Fruit fly (Drosophila melanogaster) whole organism, embryonic: ENCODE results near the gene CG12589.

ENCODE experiments used
- Adf1 ChIP-seq: fragments of 200-800 bp; sonication (Bioruptor generic); IDR thresholded peaks from 2 replicates; pipeline ENCODE4 v1.3.6; 2022; ENCODE audit warnings: missing biosample characterization, missing genetic modification characterization
- Aef1 ChIP-seq: fragments of 200-800 bp; sonication (Bioruptor generic); IDR thresholded peaks from 3 replicates; pipeline ENCODE4 v1.3.6; 2022; ENCODE audit warnings: missing biosample characterization, missing genetic modification characterization
- Bdp1 ChIP-seq: fragments of 200-800 bp; sonication (Bioruptor generic); optimal IDR thresholded peaks from 3 replicates; lab custom pipeline; 2016; ENCODE audit warnings: missing biosample characterization, missing genetic modification characterization
- CG10147 ChIP-seq: fragments of 200-800 bp; sonication (Bioruptor generic); optimal IDR thresholded peaks from 2 replicates; lab custom pipeline; 2019; ENCODE audit warnings: missing biosample characterization, mild to moderate bottlenecking, missing genetic modification characterization, moderate library complexity
- CG10959 ChIP-seq: fragments of 200-800 bp; sonication (Bioruptor generic); IDR thresholded peaks from 2 replicates; pipeline ENCODE4 v1.3.6; 2022; ENCODE audit warnings: missing biosample characterization, missing genetic modification characterization
- CG11247 ChIP-seq: fragments of 200-800 bp; sonication (Bioruptor generic); IDR thresholded peaks from 2 replicates; pipeline ENCODE4 v1.3.6; 2022; ENCODE audit warnings: missing biosample characterization, missing genetic modification characterization
- CG11695 ChIP-seq: fragments of 200-800 bp; sonication (Bioruptor generic); IDR thresholded peaks from 3 replicates; pipeline ENCODE4 v1.3.6; 2022; ENCODE audit warnings: missing biosample characterization, missing genetic modification characterization
- CG12219 ChIP-seq: fragments of 200-800 bp; sonication (Bioruptor generic); optimal IDR thresholded peaks from 3 replicates; lab custom pipeline; 2018; ENCODE audit warnings: missing biosample characterization, mild to moderate bottlenecking, missing genetic modification characterization
- CG12236 ChIP-seq: fragments of 200-800 bp; sonication (Bioruptor generic); optimal IDR thresholded peaks from 2 replicates; lab custom pipeline; 2016; ENCODE audit warnings: missing biosample characterization, missing genetic modification characterization
- CG12659 ChIP-seq: fragments of 200-800 bp; sonication (Bioruptor generic); optimal IDR thresholded peaks from 3 replicates; lab custom pipeline; 2017; ENCODE audit warnings: mild to moderate bottlenecking, missing biosample characterization, missing genetic modification reagents, missing genetic modification characterization
- CG15514 ChIP-seq: fragments of 200-800 bp; sonication (Bioruptor generic); optimal IDR thresholded peaks from 3 replicates; lab custom pipeline; 2017; ENCODE audit warnings: missing biosample characterization, missing genetic modification characterization, mild to moderate bottlenecking, moderate library complexity, missing genetic modification reagents
- CG16815 ChIP-seq: fragments of 200-800 bp; sonication (Bioruptor generic); optimal IDR thresholded peaks from 3 replicates; lab custom pipeline; 2017; ENCODE audit warnings: missing biosample characterization, mild to moderate bottlenecking, missing genetic modification characterization
- CG17328 ChIP-seq: fragments of 200-800 bp; sonication (Bioruptor generic); IDR thresholded peaks from 2 replicates; pipeline ENCODE4 v1.3.6; 2022; ENCODE audit warnings: missing biosample characterization, missing genetic modification characterization
- CG17385 ChIP-seq: fragments of 200-800 bp; sonication (Bioruptor generic); optimal IDR thresholded peaks from 3 replicates; lab custom pipeline; 2018; ENCODE audit warnings: missing biosample characterization, mild to moderate bottlenecking, missing genetic modification characterization
- CG18262 ChIP-seq: fragments of 200-800 bp; optimal IDR thresholded peaks from 3 replicates; lab custom pipeline; 2019; ENCODE audit warnings: missing biosample characterization, mild to moderate bottlenecking, missing genetic modification characterization, moderate library complexity
- CG32532 ChIP-seq: fragments of 200-800 bp; sonication (Bioruptor generic); IDR thresholded peaks from 2 replicates; pipeline ENCODE4 v1.3.6; 2022; ENCODE audit warnings: missing biosample characterization, missing genetic modification characterization
- CG3726 ChIP-seq: fragments of 200-800 bp; sonication (Bioruptor generic); IDR thresholded peaks from 3 replicates; pipeline ENCODE4, ENCODE4 v1.3.6; 2022; ENCODE audit warnings: missing biosample characterization, missing genetic modification characterization
- CG5953 ChIP-seq: fragments of 200-800 bp; sonication (Bioruptor generic); IDR thresholded peaks from 2 replicates; pipeline ENCODE4 v1.3.6; 2022; ENCODE audit warnings: missing biosample characterization, missing genetic modification characterization
- CG7271 ChIP-seq: fragments of 200-800 bp; sonication (Bioruptor generic); optimal IDR thresholded peaks from 2 replicates; lab custom pipeline; 2018; ENCODE audit warnings: missing biosample characterization, mild to moderate bottlenecking, missing genetic modification characterization, moderate library complexity
- CG8290 ChIP-seq, 3 experiments: fragments of 200-800 bp; sonication (Bioruptor generic); optimal IDR thresholded peaks; 2 replicates each; lab custom pipeline; 2016 to 2019; ENCODE audit warnings: missing biosample characterization in 3 of 3, missing genetic modification characterization in 3 of 3, mild to moderate bottlenecking in 2 of 3, moderate library complexity in 1 of 3
- CG8944 ChIP-seq: fragments of 200-800 bp; sonication (Bioruptor generic); optimal IDR thresholded peaks from 3 replicates; lab custom pipeline; 2016; ENCODE audit warnings: missing biosample characterization, missing genetic modification characterization
- CG9797 ChIP-seq: fragments of 200-800 bp; sonication (Bioruptor generic); optimal IDR thresholded peaks from 3 replicates; lab custom pipeline; 2018; ENCODE audit warnings: missing biosample characterization, mild to moderate bottlenecking, missing genetic modification characterization
- CG9817 ChIP-seq: fragments of 200-800 bp; sonication (Bioruptor generic); optimal IDR thresholded peaks from 2 replicates; lab custom pipeline; 2018; ENCODE audit warnings: missing biosample characterization, mild to moderate bottlenecking, missing genetic modification characterization, moderate library complexity
- CG9876 ChIP-seq: fragments of 200-800 bp; sonication (Bioruptor generic); optimal IDR thresholded peaks from 2 replicates; lab custom pipeline; 2016; ENCODE audit warnings: missing biosample characterization, missing genetic modification characterization
- Dref ChIP-seq: fragments of 200-800 bp; sonication (Bioruptor generic); IDR thresholded peaks from 2 replicates; pipeline ENCODE4 v1.3.6; 2022; ENCODE audit warnings: missing biosample characterization, missing genetic modification characterization
- Drgx ChIP-seq: fragments of 200-800 bp; sonication (Bioruptor generic); IDR thresholded peaks from 2 replicates; pipeline ENCODE4 v1.3.6; 2022; ENCODE audit warnings: missing biosample characterization, missing genetic modification characterization
- Mes4 ChIP-seq: fragments of 200-800 bp; sonication (Bioruptor generic); optimal IDR thresholded peaks from 2 replicates; lab custom pipeline; 2016; ENCODE audit warnings: missing biosample characterization, missing genetic modification characterization
- NK7.1 ChIP-seq: fragments of 200-800 bp; sonication (Bioruptor generic); optimal IDR thresholded peaks from 3 replicates; lab custom pipeline; 2016; ENCODE audit warnings: missing biosample characterization, missing genetic modification characterization
- NfI ChIP-seq: fragments of 200-800 bp; sonication (Bioruptor generic); optimal IDR thresholded peaks from 3 replicates; lab custom pipeline; 2018; ENCODE audit warnings: missing biosample characterization, mild to moderate bottlenecking, missing genetic modification characterization, moderate library complexity
- Spps ChIP-seq: fragments of 200-800 bp; sonication (Bioruptor generic); optimal IDR thresholded peaks from 2 replicates; lab custom pipeline; 2018; ENCODE audit warnings: missing biosample characterization, mild to moderate bottlenecking, missing genetic modification characterization
- TFAM ChIP-seq: fragments of 200-800 bp; sonication (Bioruptor generic); optimal IDR thresholded peaks from 2 replicates; lab custom pipeline; 2017; ENCODE audit warnings: missing biosample characterization, missing genetic modification characterization, inconsistent platforms
- cas ChIP-seq: fragments of 200-800 bp; sonication (Bioruptor generic); IDR thresholded peaks from 2 replicates; pipeline ENCODE4 v1.3.6; 2022; ENCODE audit warnings: missing biosample characterization, missing genetic modification characterization
- danr ChIP-seq: fragments of 200-800 bp; sonication (Bioruptor generic); IDR thresholded peaks from 2 replicates; pipeline ENCODE4 v1.3.6; 2022; ENCODE audit warnings: missing biosample characterization, missing genetic modification characterization
- fru ChIP-seq: fragments of >200 bp; optimal IDR thresholded peaks from 2 replicates; lab custom pipeline; 2017
- ham ChIP-seq: fragments of 200-800 bp; sonication (Bioruptor generic); IDR thresholded peaks from 2 replicates; pipeline ENCODE4 v1.3.6; 2022; ENCODE audit warnings: missing biosample characterization, missing genetic modification characterization
- hbn ChIP-seq: fragments of 200-800 bp; sonication (Bioruptor generic); IDR thresholded peaks from 2 replicates; pipeline ENCODE4 v1.3.6; 2022; ENCODE audit warnings: missing biosample characterization, missing genetic modification characterization; ENCODE audit not compliant: partially characterized antibody
- inv ChIP-seq: fragments of 200-800 bp; sonication (Bioruptor generic); IDR thresholded peaks from 2 replicates; pipeline ENCODE4 v1.3.6; 2022; ENCODE audit warnings: missing biosample characterization, missing genetic modification characterization; ENCODE audit not compliant: partially characterized antibody
- ken ChIP-seq: fragments of 200-800 bp; sonication (Bioruptor generic); IDR thresholded peaks from 3 replicates; pipeline ENCODE4 v1.3.6; 2022; ENCODE audit warnings: missing biosample characterization, missing genetic modification characterization
- lilli ChIP-seq: fragments of 200-800 bp; sonication (Bioruptor generic); optimal IDR thresholded peaks from 3 replicates; lab custom pipeline; 2016; ENCODE audit warnings: missing biosample characterization, missing genetic modification characterization
- lmd ChIP-seq: fragments of 200-800 bp; sonication (Bioruptor generic); IDR thresholded peaks from 2 replicates; pipeline ENCODE4 v1.3.6; 2022; ENCODE audit warnings: missing biosample characterization, missing genetic modification characterization
- lola ChIP-seq, 3 experiments: fragments of >200 bp in 2 of 3; fragments of 200-800 bp in 1 of 3; sonication (Bioruptor generic) in 1 of 3; optimal IDR thresholded peaks; 2 replicates each; lab custom pipeline; 2017 to 2019; ENCODE audit warnings: missing biosample characterization in 3 of 3, missing genetic modification characterization in 3 of 3, mild to moderate bottlenecking in 1 of 3, moderate library complexity in 1 of 3
- mirr ChIP-seq: fragments of 200-800 bp; sonication (Bioruptor generic); optimal IDR thresholded peaks from 3 replicates; lab custom pipeline; 2018; ENCODE audit warnings: missing biosample characterization, mild to moderate bottlenecking, missing genetic modification characterization
- nmo ChIP-seq: fragments of 200-800 bp; sonication (Bioruptor generic); optimal IDR thresholded peaks from 2 replicates; lab custom pipeline; 2018; ENCODE audit warnings: missing biosample characterization, mild to moderate bottlenecking, missing genetic modification characterization, moderate library complexity
- pan ChIP-seq, 4 experiments: fragments of >200 bp in 3 of 4; fragments of 200-800 bp in 1 of 4; sonication (Bioruptor generic) in 1 of 4; optimal IDR thresholded peaks in 3 of 4; IDR thresholded peaks in 1 of 4; 2 replicates each; pipeline versions ENCODE4 v1.3.6 to Lab custom; 2017 to 2022; ENCODE audit warnings: missing biosample characterization in 2 of 4, missing genetic modification characterization in 2 of 4, mixed read lengths in 1 of 4
- prd ChIP-seq, 3 experiments: fragments of >200 bp in 2 of 3; fragments of 200-800 bp in 1 of 3; sonication (Bioruptor generic) in 1 of 3; optimal IDR thresholded peaks in 2 of 3; IDR thresholded peaks in 1 of 3; 2 replicates in 2 of 3; 3 replicates in 1 of 3; pipeline versions ENCODE4 v1.3.6 to Lab custom; 2017 to 2022; ENCODE audit warnings: missing biosample characterization in 1 of 3, missing genetic modification characterization in 1 of 3
- sd ChIP-seq: fragments of 200-800 bp; sonication (Bioruptor generic); optimal IDR thresholded peaks from 3 replicates; lab custom pipeline; 2018; ENCODE audit warnings: missing biosample characterization, mild to moderate bottlenecking, missing genetic modification characterization, moderate library complexity
- tap ChIP-seq: fragments of 200-800 bp; optimal IDR thresholded peaks from 3 replicates; lab custom pipeline; 2019; ENCODE audit warnings: missing biosample characterization, mild to moderate bottlenecking, missing genetic modification characterization, moderate library complexity
- tio ChIP-seq: fragments of 200-800 bp; sonication (Bioruptor generic); optimal IDR thresholded peaks from 2 replicates; lab custom pipeline; 2017; ENCODE audit warnings: missing biosample characterization, missing genetic modification characterization, inconsistent platforms

CG12589 gene

DNA sequence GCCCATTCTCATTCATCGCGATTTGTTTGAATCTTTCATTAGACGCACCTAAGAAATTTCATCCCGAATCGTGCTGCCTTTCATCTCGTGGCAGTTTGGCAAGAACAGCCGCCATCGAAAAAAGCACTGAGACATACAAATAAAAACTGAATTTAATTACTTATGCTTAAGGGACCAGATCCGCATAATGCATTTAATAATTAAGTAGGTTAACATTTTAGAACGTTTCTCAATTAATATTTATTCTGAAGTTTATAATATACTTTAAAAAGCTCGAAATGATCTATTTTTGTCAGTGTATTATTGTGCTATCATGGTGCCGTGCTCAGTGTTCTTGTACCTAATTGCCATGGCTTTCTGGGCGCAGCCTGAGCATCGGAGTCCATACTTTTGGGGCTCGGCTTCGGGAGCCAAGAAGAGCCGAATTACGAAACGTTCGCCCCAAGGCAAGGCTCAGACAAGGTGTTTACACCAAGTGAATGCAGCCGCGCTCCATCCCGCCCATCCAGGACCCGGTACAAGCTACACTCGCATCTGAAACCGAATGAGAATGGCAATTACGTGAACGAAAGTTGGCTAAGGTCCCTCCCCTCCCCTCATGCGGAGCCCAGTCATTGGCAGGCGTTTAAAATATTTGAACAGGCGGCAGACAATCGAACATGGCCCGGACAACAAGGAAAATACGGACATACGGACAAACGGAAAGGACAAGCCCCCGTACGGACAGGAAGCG is 38.3 kb downstream of the CG12589 start (continued):
- TF ChIP-seq Adf1 (GFP tag; lab: Robert Waterston, UW) (no peak), TFAM (GFP tag; lab: Kevin White, UChicago) (no peak), sd (tag; lab: Kevin White, UChicago) (no peak), nmo (GFP tag; lab: Kevin White, UChicago) (peak; percentile 32), CG11695 (GFP tag; lab: Robert Waterston, UW) (0 out of 3 replicates have a peak, but pooled peaks have one; percentile 44), CG10147 (no peak), CG8290 (GFP tag; optimal IDR thresholded peaks at IDR 0.05; lab: Kevin White, UChicago) (no peak), CG8290 (tag; optimal IDR thresholded peaks at IDR 0.05; lab: Kevin White, UChicago) (no peak), CG7271 (tag; lab: Kevin White, UChicago) (no peak), CG9797 (no peak), Drgx (GFP tag; lab: Robert Waterston, UW) (0 out of 2 replicates have a peak, but pooled peaks have one; percentile 24), CG9817 (tag; lab: Kevin White, UChicago) (no peak), NfI (GFP tag; lab: Kevin White, UChicago) (no peak), cas (GFP tag; lab: Robert Waterston, UW) (no peak), CG17328 (GFP tag; lab: Robert Waterston, UW) (peak; percentile 36; the same call in 1 of the 2 replicates), CG12659 (GFP tag; lab: Kevin White, UChicago) (no peak), CG17385 (GFP tag; lab: Kevin White, UChicago) (no peak), mirr (GFP tag; lab: Kevin White, UChicago) (no peak), CG11247 (GFP tag; lab: Robert Waterston, UW) (0 out of 2 replicates have a peak, but pooled peaks have one; percentile 12), CG18262 (tag; lab: Kevin White, UChicago) (peak; percentile 46), CG10959 (GFP tag; lab: Robert Waterston, UW) (no peak), ham (GFP tag; lab: Robert Waterston, UW) (no peak), pan (optimal IDR thresholded peaks at IDR 0.05; lab: Kevin White, UChicago) (no peak), pan (GFP tag; optimal IDR thresholded peaks at IDR 0.05 in 1 of 2, IDR thresholded peaks at IDR 0.05 in 1 of 2) (no peak), CG15514 (no peak), CG12236 (GFP tag; lab: Kevin White, UChicago) (no peak), tio (GFP tag; lab: Kevin White, UChicago) (no peak), ken (no peak), lilli (GFP tag; lab: Kevin White, UChicago) (peak; percentile 9), lola (GFP tag; optimal IDR thresholded peaks at IDR 0.05; lab: Kevin White, UChicago) (peak in 1 of 3 experiments; percentile 26), tap (tag; lab: Kevin White, UChicago) (no peak), fru (lab: Kevin White, UChicago) (no peak), Dref (no peak), CG32532 (GFP tag; lab: Robert Waterston, UW) (no peak), Mes4 (GFP tag; lab: Kevin White, UChicago) (no peak), Aef1 (GFP tag; lab: Robert Waterston, UW) (no peak), CG8944 (no peak), prd (optimal IDR thresholded peaks at IDR 0.05; lab: Kevin White, UChicago) (no peak), prd (GFP tag; IDR thresholded peaks at IDR 0.05; lab: Robert Waterston, UW) (0 out of 3 replicates have a peak, but pooled peaks have one; percentile 28), CG5953 (GFP tag; lab: Robert Waterston, UW) (no peak), NK7.1 (GFP tag; lab: Kevin White, UChicago) (no peak), hbn (GFP tag; lab: Robert Waterston, UW) (no peak), danr (GFP tag; lab: Robert Waterston, UW) (no peak), inv (GFP tag; lab: Robert Waterston, UW) (no peak), Bdp1 (GFP tag; lab: Kevin White, UChicago) (no peak), CG12219 (GFP tag; lab: Kevin White, UChicago) (no peak), lmd (GFP tag; lab: Robert Waterston, UW) (0 out of 2 replicates have a peak, but pooled peaks have one; percentile 6), Spps (no peak), CG9876 (GFP tag; lab: Kevin White, UChicago) (no peak), CG16815 (GFP tag; lab: Kevin White, UChicago) (no peak), CG3726 (no peak)
